Worm (Caenorhabditis elegans) whole organism, L3 larva: ENCODE results near the gene R02D5.8.

Experiments used
- ama-1 ChIP-seq: fragments of 150-350 bp; optimal IDR thresholded peaks from 2 replicates; lab custom pipeline; 2018
- ceh-28 ChIP-seq: fragments of 150-350 bp; optimal IDR thresholded peaks from 2 replicates; lab custom pipeline; 2014; ENCODE audit warnings: missing biosample characterization, missing genetic modification reagents, missing genetic modification characterization
- elt-2 ChIP-seq: sonication (generic microtip); optimal IDR thresholded peaks from 2 replicates; lab custom pipeline; 2016; ENCODE audit warnings: missing genetic modification reagents, mild to moderate bottlenecking, missing genetic modification characterization, missing compliant biosample characterization
- jun-1 ChIP-seq: fragments of 150-350 bp; optimal IDR thresholded peaks from 2 replicates; lab custom pipeline; 2014; ENCODE audit warnings: missing biosample characterization, missing genetic modification reagents, missing genetic modification characterization
- lin-39 ChIP-seq: fragments of 150-350 bp; optimal IDR thresholded peaks from 2 replicates; lab custom pipeline; 2018; ENCODE audit warnings: missing biosample characterization, missing genetic modification reagents, missing genetic modification characterization
- nfya-1 ChIP-seq: sonication (generic microtip); optimal IDR thresholded peaks from 2 replicates; lab custom pipeline; 2017; ENCODE audit warnings: missing genetic modification characterization, mild to moderate bottlenecking, missing compliant biosample characterization, antibody characterized with exemption, moderate library complexity; ENCODE audit not compliant: insufficient read depth
- nhr-11 ChIP-seq: fragments of 150-350 bp; optimal IDR thresholded peaks from 2 replicates; lab custom pipeline; 2014; ENCODE audit warnings: missing biosample characterization, missing genetic modification characterization
- nhr-28 ChIP-seq: fragments of 150-350 bp; optimal IDR thresholded peaks from 2 replicates; lab custom pipeline; 2014; ENCODE audit warnings: missing biosample characterization, missing genetic modification characterization
- pqm-1 ChIP-seq: fragments of 150-350 bp; optimal IDR thresholded peaks from 2 replicates; lab custom pipeline; 2017; ENCODE audit warnings: missing biosample characterization, missing genetic modification characterization, inconsistent platforms
- snpc-4 ChIP-seq: fragments of 150-350 bp; optimal IDR thresholded peaks from 2 replicates; lab custom pipeline; 2014; ENCODE audit warnings: missing biosample characterization, missing genetic modification characterization
- tbx-2 ChIP-seq: sonication (generic microtip); optimal IDR thresholded peaks from 2 replicates; lab custom pipeline; 2016; ENCODE audit warnings: mild to moderate bottlenecking, missing genetic modification characterization, missing compliant biosample characterization
- unc-62 ChIP-seq: fragments of 150-350 bp; sonication (generic microtip); optimal IDR thresholded peaks from 4 replicates; lab custom pipeline; 2014; ENCODE audit warnings: missing biosample characterization, missing genetic modification reagents, missing genetic modification characterization

ce11 chrV:14536274-14536673, 17.1 kb upstream of the R02D5.8 start, which contains the start of gene tag-191:
- TF ChIP-seq elt-2 (tag; lab: Kevin White, UChicago) (no peak), nhr-28 (no peak), lin-39 (tag; lab: Kevin White, UChicago) (no peak), unc-62 (GFP tag; lab: Kevin White, UChicago) (no peak), jun-1 (tag; lab: Kevin White, UChicago) (no peak), snpc-4 (tag; lab: Kevin White, UChicago) (no peak), tbx-2 (no peak), nhr-11 (no peak), ama-1 (lab: Kevin White, UChicago) (no peak), pqm-1 (no peak), ceh-28 (tag; lab: Kevin White, UChicago) (no peak), nfya-1 (tag; lab: Kevin White, UChicago) (no peak)
